Fruit fly (Drosophila melanogaster) whole organism: ENCODE measurements around the gene XNP.

Experiments used
- CG8478 ChIP-seq: fragments of >200 bp; optimal IDR thresholded peaks from 2 replicates; lab custom pipeline; 2018; ENCODE audit warnings: inconsistent platforms
- Dll ChIP-seq: fragments of >200 bp; optimal IDR thresholded peaks from 2 replicates; lab custom pipeline; 2017
- EcR ChIP-seq, 2 experiments: fragments of >200 bp; optimal IDR thresholded peaks; 2 replicates each; lab custom pipeline; 2017; ENCODE audit warnings: missing biosample characterization in 2 of 2, missing genetic modification characterization in 2 of 2, missing genetic modification reagents in 2 of 2
- pan ChIP-seq: fragments of >200 bp; optimal IDR thresholded peaks from 2 replicates; lab custom pipeline; 2017
- psq ChIP-seq: fragments of >200 bp; optimal IDR thresholded peaks from 2 replicates; lab custom pipeline; 2017
- usp ChIP-seq: fragments of >200 bp; optimal IDR thresholded peaks from 2 replicates; lab custom pipeline; 2017; ENCODE audit warnings: missing biosample characterization, missing genetic modification characterization, mixed read lengths

XNP gene

dm6 chr3R:25482463-25483173 is at the start of gene XNP, which contains the start of the genes CG42488 and CG5116:
TSS of gene XNP (minus strand) at chr3R:25482834.
TSS of gene CG42488 (plus strand) at chr3R:25483098.
TSS of gene CG5116 (plus strand) at chr3R:25483098.
- TF ChIP-seq Dll (lab: Kevin White, UChicago) (no peak), pan (lab: Kevin White, UChicago) (no peak)

dm6 chr3R:25531905-25532387 is 49.3 kb upstream of the XNP start:
- TF ChIP-seq EcR (GFP tag; optimal IDR thresholded peaks at IDR 0.05; lab: Kevin White, UChicago) (peak in 1 of 2 experiments; percentile 51), pan (lab: Kevin White, UChicago) (no peak)

- TF ChIP-seq usp (GFP tag; lab: Kevin White, UChicago) (no peak), pan (lab: Kevin White, UChicago) (no peak), psq (lab: Kevin White, UChicago) (no peak), CG8478 (no peak), EcR (GFP tag; optimal IDR thresholded peaks at IDR 0.05; lab: Kevin White, UChicago) (no peak)
Measured at dm6 chr3R:25529289-25529688, 46.7 kb upstream of the XNP start.

- TF ChIP-seq CG8478 (no peak), EcR (GFP tag; optimal IDR thresholded peaks at IDR 0.05; lab: Kevin White, UChicago) (no peak), pan (lab: Kevin White, UChicago) (no peak), Dll (lab: Kevin White, UChicago) (no peak), psq (lab: Kevin White, UChicago) (no peak)
Measured at dm6 chr3R:25519465-25520071, 36.9 kb upstream of the XNP start.

dm6 chr3R:25518584-25518983 is 36.0 kb upstream of the XNP start:
- TF ChIP-seq pan (lab: Kevin White, UChicago) (no peak), EcR (GFP tag; optimal IDR thresholded peaks at IDR 0.05; lab: Kevin White, UChicago) (no peak), usp (GFP tag; lab: Kevin White, UChicago) (no peak), CG8478 (no peak), Dll (lab: Kevin White, UChicago) (no peak), psq (lab: Kevin White, UChicago) (no peak)

DNA sequence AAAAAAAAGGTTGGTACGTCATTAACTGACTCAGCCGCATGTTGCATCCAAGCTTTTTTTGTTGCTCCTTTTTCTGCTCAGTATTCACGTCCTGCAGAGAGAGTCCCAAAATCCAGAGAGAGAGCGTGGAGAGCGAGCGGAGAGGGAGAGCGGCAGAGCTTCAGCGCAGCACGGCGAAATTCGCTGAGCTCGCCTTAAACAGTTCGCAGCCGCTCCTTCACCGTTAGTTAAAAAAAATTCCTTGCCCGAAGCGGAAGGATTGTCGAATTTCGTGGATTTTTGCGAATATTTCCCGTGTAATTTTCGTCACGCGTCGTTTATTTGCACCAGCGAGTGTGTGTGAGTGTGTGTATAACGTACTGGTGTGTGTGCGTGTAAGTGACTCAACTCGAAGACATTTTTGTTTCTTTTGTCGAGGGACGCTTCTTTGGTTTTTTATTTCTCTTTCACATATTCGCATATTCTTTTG is 35.5 kb upstream of the XNP start:
- no peak for TF ChIP-seq Dll (lab: Kevin White, UChicago)
- TF ChIP-seq usp (GFP tag; lab: Kevin White, UChicago), result no peak
- TF ChIP-seq pan (lab: Kevin White, UChicago), result no peak
- TF ChIP-seq EcR (GFP tag; optimal IDR thresholded peaks at IDR 0.05; lab: Kevin White, UChicago), result no peak
- no peak for TF ChIP-seq psq (lab: Kevin White, UChicago)
- no peak for TF ChIP-seq CG8478

- TF ChIP-seq EcR (GFP tag; optimal IDR thresholded peaks at IDR 0.05; lab: Kevin White, UChicago) (no peak), Dll (lab: Kevin White, UChicago) (no peak)
Measured at dm6 chr3R:25517521-25517920, 34.9 kb upstream of the XNP start.

- TF ChIP-seq CG8478 (peak; percentile 59), usp (GFP tag; lab: Kevin White, UChicago) (no peak), Dll (lab: Kevin White, UChicago) (peak; percentile 71), pan (lab: Kevin White, UChicago) (peak; percentile 92)
Measured at dm6 chr3R:25515450-25516288, 33.0 kb upstream of the XNP start, which contains the start of gene msi. TSS of gene msi (plus strand) at chr3R:25516118.

DNA sequence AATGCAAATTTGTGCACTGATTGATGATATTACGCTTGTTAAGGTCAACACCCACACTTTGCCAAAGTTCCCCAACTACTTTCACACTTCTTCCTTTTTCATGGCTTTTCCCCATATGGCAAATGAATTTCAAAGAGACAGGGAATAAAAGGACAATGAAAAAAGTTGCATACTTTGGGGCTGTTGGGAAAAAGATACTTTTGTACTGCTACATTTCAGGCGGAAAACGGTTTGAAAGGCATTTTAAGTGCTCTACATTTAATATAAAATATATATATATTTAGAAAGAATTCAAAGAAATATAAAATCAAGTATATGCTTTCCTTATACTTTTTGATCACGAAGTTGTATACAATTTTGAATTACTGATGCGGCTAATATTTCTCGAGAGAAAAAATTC is 30.1 kb upstream of the XNP start:
- TF ChIP-seq psq (lab: Kevin White, UChicago) (no peak), pan (lab: Kevin White, UChicago) (no peak), usp (GFP tag; lab: Kevin White, UChicago) (no peak), EcR (GFP tag; optimal IDR thresholded peaks at IDR 0.05; lab: Kevin White, UChicago) (no peak), Dll (lab: Kevin White, UChicago) (no peak), CG8478 (no peak)

DNA sequence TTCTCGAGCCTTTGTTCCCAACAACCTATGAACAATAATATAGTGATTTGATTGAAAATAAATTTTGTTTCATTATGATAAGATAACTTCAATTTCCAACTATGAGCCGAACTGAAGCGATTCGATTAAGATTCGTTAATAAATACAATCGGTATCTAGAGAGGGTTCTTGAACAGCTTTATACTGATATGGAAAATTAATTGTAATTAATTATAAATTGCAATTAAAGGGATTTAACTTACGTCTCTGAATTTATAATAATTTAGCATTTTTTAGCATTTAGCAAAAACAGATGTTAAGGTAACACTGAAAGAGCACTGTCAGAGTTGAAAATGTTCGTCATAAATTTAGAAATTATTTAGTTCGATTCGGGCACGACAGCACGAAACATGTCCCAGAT is 23.3 kb upstream of the XNP start, which contains the start of gene CG5111:
TSS of gene CG5111 (plus strand) at position 301 of the 400 bp plus-strand sequence.
- TF ChIP-seq EcR (GFP tag; optimal IDR thresholded peaks at IDR 0.05; lab: Kevin White, UChicago) (no peak), Dll (lab: Kevin White, UChicago) (no peak), usp (GFP tag; lab: Kevin White, UChicago) (no peak), pan (lab: Kevin White, UChicago) (no peak), psq (lab: Kevin White, UChicago) (no peak)

dm6 chr3R:25504891-25505290 is 22.3 kb upstream of the XNP start, which contains the start of gene CG5107:
TSS of gene CG5107 (plus strand) at chr3R:25505191.
- TF ChIP-seq EcR (GFP tag; optimal IDR thresholded peaks at IDR 0.05; lab: Kevin White, UChicago), result no peak
- no peak for TF ChIP-seq pan (lab: Kevin White, UChicago)
- TF ChIP-seq psq (lab: Kevin White, UChicago), result no peak
- TF ChIP-seq usp (GFP tag; lab: Kevin White, UChicago), result no peak
- TF ChIP-seq Dll (lab: Kevin White, UChicago), result no peak
- TF ChIP-seq CG8478, result no peak
